Worm (Caenorhabditis elegans): ENCODE measurements around the gene F54B11.10.

Gene F54B11.10

DNA sequence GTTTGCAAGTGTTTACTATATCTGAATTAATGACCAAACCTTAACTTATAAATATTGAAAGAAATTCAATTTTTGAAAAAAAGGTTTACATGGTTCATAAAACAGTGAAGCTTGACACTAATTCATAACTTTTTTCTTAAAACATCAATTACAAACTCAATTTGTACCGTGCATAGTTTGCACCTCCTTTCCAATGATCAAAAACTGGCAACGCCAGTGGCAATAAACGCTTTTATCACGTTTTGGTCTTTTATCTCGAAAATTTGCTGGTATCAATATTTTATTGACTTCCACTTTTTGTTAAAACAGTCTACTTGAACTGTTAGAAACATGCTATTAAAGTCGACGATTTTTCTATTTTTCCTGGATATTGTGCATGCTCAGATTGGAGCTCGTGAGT lies 3.4 kb upstream of the F54B11.10 start, which contains the start of gene F54B11.11:
TSS of gene F54B11.11 (plus strand) at position 301 of the 400 bp plus-strand sequence.
- TF ChIP-seq unc-62 (GFP tag; optimal IDR thresholded peaks at IDR 0.05): no peak

- no peak for TF ChIP-seq unc-62 (GFP tag; optimal IDR thresholded peaks at IDR 0.05)
These were observed 2.0 kb downstream of the F54B11.10 start for ce11 chrX:13583895-13584344.

- no peak for TF ChIP-seq unc-62 (GFP tag; optimal IDR thresholded peaks at IDR 0.05)
These were observed 2.9 kb downstream of the F54B11.10 start, which contains the start of gene unc-84 for ce11 chrX:13584725-13585371. Gene unc-84, plus strand, starts transcription at chrX:13584775.

DNA sequence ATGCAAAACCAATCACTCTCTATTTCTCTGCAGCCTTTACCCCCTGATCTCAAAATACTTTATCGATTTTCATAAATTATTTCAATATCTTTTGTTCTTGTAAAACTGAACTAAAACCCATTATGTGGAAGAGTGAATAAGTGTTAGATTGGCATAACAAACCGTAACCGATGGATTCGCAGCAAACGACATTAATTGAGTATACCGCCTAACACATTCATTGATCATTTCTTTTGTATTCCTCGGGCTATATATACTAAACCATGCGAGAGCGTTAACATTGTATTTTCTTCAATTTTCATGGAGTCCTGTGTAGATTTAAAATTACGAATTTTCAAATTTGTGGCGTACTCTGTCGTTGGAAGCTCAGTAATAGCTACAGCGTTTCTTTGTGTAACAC lies 7.8 kb downstream of the F54B11.10 start, which contains the start of gene col-9:
TSS of gene col-9 (plus strand) at position 301 of the 400 bp plus-strand sequence.
- TF ChIP-seq unc-62 (GFP tag; optimal IDR thresholded peaks at IDR 0.05): no peak

- no peak for TF ChIP-seq unc-62 (GFP tag; optimal IDR thresholded peaks at IDR 0.05)
These were observed 8.8 kb downstream of the F54B11.10 start for ce11 chrX:13590688-13591087.

DNA sequence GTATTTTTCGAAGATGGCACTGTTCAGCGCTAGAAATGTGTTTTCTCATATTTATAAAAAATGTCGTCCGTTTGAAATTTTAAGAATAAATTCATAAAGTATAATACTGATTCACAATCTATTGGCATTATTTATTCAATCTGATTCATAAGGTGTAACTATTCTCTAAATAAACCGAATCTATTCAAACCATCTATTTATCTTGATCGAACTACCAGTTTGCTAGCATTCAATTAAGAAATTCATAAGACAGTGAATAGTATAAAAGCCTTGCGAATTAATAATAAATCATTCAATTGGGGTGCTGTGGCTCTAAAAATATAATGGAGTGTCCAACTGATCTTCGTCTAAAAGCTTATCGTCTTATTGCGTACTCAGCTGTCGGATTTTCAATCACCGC lies 9.3 kb downstream of the F54B11.10 start, which contains the start of gene col-44:
TSS of gene col-44 (plus strand) at position 301 of the 400 bp plus-strand sequence.
- no peak for TF ChIP-seq unc-62 (GFP tag; optimal IDR thresholded peaks at IDR 0.05)

- no peak for TF ChIP-seq unc-62 (GFP tag; optimal IDR thresholded peaks at IDR 0.05)
These were observed 10.0 kb downstream of the F54B11.10 start for ce11 chrX:13591953-13592352.

- no peak for TF ChIP-seq unc-62 (GFP tag; optimal IDR thresholded peaks at IDR 0.05)
These were observed 10.4 kb downstream of the F54B11.10 start, which contains the start of gene F54B11.4 for ce11 chrX:13592367-13592766. Gene F54B11.4, plus strand, starts transcription at chrX:13592667.

DNA sequence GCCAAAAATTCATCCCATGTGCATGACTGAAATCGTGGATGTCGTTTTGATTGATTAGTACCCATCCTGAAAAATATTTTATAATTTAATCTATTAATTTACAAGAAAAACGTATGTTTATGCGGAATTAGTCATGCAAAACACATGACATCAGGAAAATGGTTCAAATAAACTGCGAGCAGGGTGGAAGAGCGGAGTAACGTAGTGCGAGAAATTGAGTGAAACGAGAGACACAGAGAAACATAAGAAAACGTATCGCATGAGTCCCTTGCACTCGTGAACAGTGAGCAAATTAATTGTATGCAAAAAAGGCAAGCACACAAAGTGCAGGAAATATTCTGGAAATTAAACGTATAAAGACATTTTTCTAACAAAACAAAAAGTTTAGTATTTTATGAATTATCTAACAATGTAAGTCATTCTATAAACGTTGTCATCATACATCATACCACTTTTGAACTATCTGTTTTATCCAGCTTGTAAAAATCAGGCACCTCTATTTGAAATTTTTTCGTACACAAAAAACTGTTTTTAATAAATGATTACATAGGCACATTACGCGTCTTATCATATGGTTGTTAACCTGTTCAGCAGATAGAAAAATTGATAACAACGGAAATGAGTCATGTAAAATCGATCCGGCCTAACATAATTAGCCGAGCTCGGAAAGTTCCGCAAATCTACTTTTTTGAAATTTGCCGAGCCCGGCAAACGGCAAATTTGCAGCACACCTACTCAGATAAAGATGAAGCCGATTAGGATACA lies 14.3 kb downstream of the F54B11.10 start, which contains the start of gene F54B11.5:
TSS of gene F54B11.5 (minus strand) at position 66 of the 765 bp plus-strand sequence.
- TF ChIP-seq unc-62 (GFP tag; optimal IDR thresholded peaks at IDR 0.05): no peak

- TF ChIP-seq unc-62 (GFP tag; optimal IDR thresholded peaks at IDR 0.05): no peak
These were observed 16.1 kb downstream of the F54B11.10 start, which contains the start of gene bra-1 for ce11 chrX:13598021-13598499. Gene bra-1, plus strand, starts transcription at chrX:13598449.

ce11 chrX:13600136-13600535 lies 18.2 kb downstream of the F54B11.10 start, which contains the start of gene F54B11.7:
Gene F54B11.7, plus strand, starts transcription at chrX:13600436.
- no peak for TF ChIP-seq unc-62 (GFP tag; optimal IDR thresholded peaks at IDR 0.05)

DNA sequence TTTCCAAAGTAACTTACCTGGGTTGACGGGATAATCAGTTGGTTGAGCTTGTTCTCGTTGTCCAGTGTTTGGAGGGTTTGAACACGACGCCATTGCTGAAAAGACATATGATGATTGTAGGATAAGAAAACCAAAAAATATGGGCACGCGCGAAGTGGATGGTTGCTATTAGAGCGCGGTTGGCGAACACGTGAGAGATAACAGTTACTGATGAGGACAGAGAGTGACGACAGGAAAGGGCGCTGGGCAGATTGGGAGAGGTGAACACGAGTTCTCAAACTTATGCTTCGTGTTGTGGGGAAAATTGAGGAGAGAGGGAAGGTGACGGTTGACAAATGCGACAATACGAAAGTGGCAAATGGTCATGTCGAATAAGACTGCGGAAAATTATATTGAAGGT lies 21.9 kb downstream of the F54B11.10 start, which contains the start of gene F54B11.8:
TSS of gene F54B11.8 (minus strand) at position 101 of the 400 bp plus-strand sequence.
- TF ChIP-seq unc-62 (GFP tag; optimal IDR thresholded peaks at IDR 0.05): no peak

- TF ChIP-seq unc-62 (GFP tag; optimal IDR thresholded peaks at IDR 0.05): no peak
These were observed 23.2 kb downstream of the F54B11.10 start, which contains the start of gene F54B11.9 for ce11 chrX:13604946-13605617. Gene F54B11.9, plus strand, starts transcription at chrX:13605567.

ce11 chrX:13605854-13606253 lies 23.9 kb downstream of the F54B11.10 start:
- TF ChIP-seq unc-62 (GFP tag; optimal IDR thresholded peaks at IDR 0.05): no peak

ce11 chrX:13610040-13610439 lies 28.1 kb downstream of the F54B11.10 start:
- no peak for TF ChIP-seq unc-62 (GFP tag; optimal IDR thresholded peaks at IDR 0.05)
